Worm (Caenorhabditis elegans) whole organism, young adult: ENCODE measurements around the gene sri-54.

ENCODE experiments used
- C06A6.2 ChIP-seq: fragments of 200-800 bp; sonication (Bioruptor generic); conservative IDR thresholded peaks from 2 replicates; pipeline ENCODE4 v1.3.6; 2022; ENCODE audit warnings: missing genetic modification characterization, missing compliant biosample characterization
- F55B11.4 ChIP-seq: sonication (generic microtip); optimal IDR thresholded peaks from 2 replicates; lab custom pipeline; 2016; ENCODE audit warnings: missing compliant biosample characterization, missing genetic modification characterization, borderline replicate concordance; ENCODE audit not compliant: insufficient read depth
- F57C9.4 ChIP-seq: sonication (generic microtip); optimal IDR thresholded peaks from 2 replicates; lab custom pipeline; 2017; ENCODE audit warnings: mild to moderate bottlenecking, missing genetic modification characterization, missing compliant biosample characterization
- K11D2.4 ChIP-seq: fragments of 200-800 bp; sonication (Bioruptor generic); IDR thresholded peaks from 2 replicates; pipeline ENCODE4 v1.3.6; 2022; ENCODE audit warnings: missing genetic modification reagents, missing genetic modification characterization, missing compliant biosample characterization
- K12H6.12 ChIP-seq: fragments of 200-800 bp; sonication (Bioruptor generic); optimal IDR thresholded peaks from 2 replicates; lab custom pipeline; 2018; ENCODE audit warnings: mild to moderate bottlenecking, missing genetic modification characterization, missing compliant biosample characterization
- Y79H2A.3 ChIP-seq: fragments of 200-800 bp; sonication (Bioruptor generic); conservative IDR thresholded peaks from 2 replicates; pipeline ENCODE4 v1.3.6; 2022; ENCODE audit warnings: missing genetic modification reagents, missing genetic modification characterization, missing compliant biosample characterization
- Y95B8A.8 ChIP-seq: fragments of 200-800 bp; sonication (Bioruptor generic); IDR thresholded peaks from 2 replicates; pipeline ENCODE4 v1.3.6; 2022; ENCODE audit warnings: missing genetic modification reagents, missing genetic modification characterization, missing compliant biosample characterization
- akir-1 ChIP-seq: fragments of 200-800 bp; sonication (Bioruptor generic); optimal IDR thresholded peaks from 2 replicates; lab custom pipeline; 2018; ENCODE audit warnings: mild to moderate bottlenecking, missing genetic modification characterization, moderate library complexity, missing compliant biosample characterization
- ama-1 ChIP-seq, 3 experiments: fragments of 150-350 bp in 1 of 3; sonication (generic microtip) in 2 of 3; optimal IDR thresholded peaks; 2 replicates each; lab custom pipeline; 2014 to 2018; ENCODE audit warnings: missing biosample characterization in 2 of 3, missing genetic modification characterization in 2 of 3, missing genetic modification reagents in 2 of 3
- aptf-2 ChIP-seq: fragments of 200-800 bp; sonication (Bioruptor generic); conservative IDR thresholded peaks from 2 replicates; pipeline ENCODE4 v1.3.6; 2022; ENCODE audit warnings: missing genetic modification reagents, missing genetic modification characterization, missing compliant biosample characterization
- attf-5 ChIP-seq: fragments of 200-800 bp; sonication (Bioruptor generic); optimal IDR thresholded peaks from 2 replicates; lab custom pipeline; 2018; ENCODE audit warnings: mild to moderate bottlenecking, missing genetic modification characterization, missing compliant biosample characterization
- cebp-1 ChIP-seq, 2 experiments: fragments of 200-800 bp in 1 of 2; sonication (Bioruptor generic) in 1 of 2; sonication (generic microtip) in 1 of 2; IDR thresholded peaks in 1 of 2; optimal IDR thresholded peaks in 1 of 2; 2 replicates each; pipeline versions ENCODE4 v1.3.6 to Lab custom; 2017 to 2022; ENCODE audit warnings: missing compliant biosample characterization in 2 of 2, missing genetic modification characterization in 2 of 2, mild to moderate bottlenecking in 1 of 2, missing genetic modification reagents in 1 of 2, moderate library complexity in 1 of 2
- cebp-2 ChIP-seq: fragments of 200-800 bp; sonication (Bioruptor generic); IDR thresholded peaks from 2 replicates; pipeline ENCODE4 v1.3.6; 2022; ENCODE audit warnings: missing genetic modification characterization, missing compliant biosample characterization
- ceh-100 ChIP-seq: fragments of 200-800 bp; sonication (Bioruptor generic); IDR thresholded peaks from 2 replicates; pipeline ENCODE4 v1.3.6; 2022; ENCODE audit warnings: missing genetic modification reagents, missing genetic modification characterization, missing compliant biosample characterization
- ceh-40 ChIP-seq: fragments of 200-800 bp; sonication (Bioruptor generic); IDR thresholded peaks from 2 replicates; pipeline ENCODE4 v1.3.6; 2022; ENCODE audit warnings: missing genetic modification characterization, missing compliant biosample characterization
- ceh-79 ChIP-seq: sonication (generic microtip); optimal IDR thresholded peaks from 2 replicates; lab custom pipeline; 2017; ENCODE audit warnings: mild to moderate bottlenecking, missing genetic modification characterization, missing compliant biosample characterization
- ceh-91 ChIP-seq: fragments of 200-800 bp; sonication (Bioruptor generic); IDR thresholded peaks from 2 replicates; pipeline ENCODE4 v1.3.6; 2022; ENCODE audit warnings: missing genetic modification reagents, missing genetic modification characterization, missing compliant biosample characterization
- chd-7 ChIP-seq: sonication (generic microtip); optimal IDR thresholded peaks from 2 replicates; lab custom pipeline; 2016; ENCODE audit warnings: mild to moderate bottlenecking, missing genetic modification characterization, moderate library complexity, missing compliant biosample characterization
- dpl-1 ChIP-seq: fragments of 150-350 bp; optimal IDR thresholded peaks from 2 replicates; lab custom pipeline; 2014; ENCODE audit warnings: missing biosample characterization, missing genetic modification reagents, missing genetic modification characterization
- egl-44 ChIP-seq: fragments of 200-800 bp; sonication (Bioruptor generic); IDR thresholded peaks from 2 replicates; pipeline ENCODE4 v1.3.6; 2022; ENCODE audit warnings: missing genetic modification reagents, missing genetic modification characterization, missing compliant biosample characterization
- ekl-4 ChIP-seq: fragments of 200-800 bp; sonication (Bioruptor generic); IDR thresholded peaks from 2 replicates; pipeline ENCODE4 v1.3.6; 2022; ENCODE audit warnings: missing genetic modification reagents, missing genetic modification characterization, missing compliant biosample characterization
- hmg-1.2 ChIP-seq: fragments of 200-800 bp; sonication (Bioruptor generic); IDR thresholded peaks from 2 replicates; pipeline ENCODE4 v1.3.6; 2022; ENCODE audit warnings: missing genetic modification reagents, missing genetic modification characterization, missing compliant biosample characterization
- hmg-20 ChIP-seq: fragments of 200-800 bp; sonication (Bioruptor generic); IDR thresholded peaks from 2 replicates; pipeline ENCODE4 v1.3.6; 2022; ENCODE audit warnings: missing genetic modification reagents, missing genetic modification characterization, missing compliant biosample characterization
- hsf-1 ChIP-seq: fragments of 200-800 bp; sonication (Bioruptor generic); IDR thresholded peaks from 2 replicates; pipeline ENCODE4 v1.3.6; 2022; ENCODE audit warnings: missing genetic modification reagents, missing genetic modification characterization, missing compliant biosample characterization
- let-607 ChIP-seq, 2 experiments: fragments of 200-800 bp in 1 of 2; sonication (Bioruptor generic) in 1 of 2; sonication (generic microtip) in 1 of 2; optimal IDR thresholded peaks; 2 replicates each; lab custom pipeline; 2016 to 2018; ENCODE audit warnings: mild to moderate bottlenecking in 2 of 2, missing compliant biosample characterization in 2 of 2, missing genetic modification characterization in 2 of 2, moderate library complexity in 2 of 2, missing genotype in 1 of 2
- lir-1 ChIP-seq: fragments of 200-800 bp; sonication (Bioruptor generic); conservative IDR thresholded peaks from 2 replicates; pipeline ENCODE4 v1.3.6; 2022; ENCODE audit warnings: missing genetic modification reagents, missing genetic modification characterization, missing compliant biosample characterization
- mcd-1 ChIP-seq: fragments of 200-800 bp; sonication (Bioruptor generic); IDR thresholded peaks from 2 replicates; pipeline ENCODE4 v1.3.6; 2022; ENCODE audit warnings: missing genetic modification reagents, missing genetic modification characterization, missing compliant biosample characterization
- nfya-1 ChIP-seq: sonication (generic microtip); optimal IDR thresholded peaks from 2 replicates; lab custom pipeline; 2017; ENCODE audit warnings: antibody characterized with exemption, missing compliant biosample characterization, missing genetic modification characterization, borderline replicate concordance; ENCODE audit not compliant: insufficient read depth
- nfya-2 ChIP-seq: fragments of 200-800 bp; sonication (Bioruptor generic); IDR thresholded peaks from 2 replicates; pipeline ENCODE4 v1.3.6; 2022; ENCODE audit warnings: missing genetic modification reagents, missing genetic modification characterization, missing compliant biosample characterization
- sea-2 ChIP-seq: fragments of 200-800 bp; sonication (Bioruptor generic); IDR thresholded peaks from 2 replicates; pipeline ENCODE4 v1.3.6; 2022; ENCODE audit warnings: missing genetic modification characterization, missing compliant biosample characterization
- snpc-4 ChIP-seq, 5 experiments: fragments of 150-350 bp in 1 of 5; sonication (generic microtip) in 4 of 5; optimal IDR thresholded peaks; 2 replicates each; lab custom pipeline; 2014 to 2018; ENCODE audit warnings: missing genetic modification characterization in 5 of 5, missing biosample characterization in 3 of 5, antibody characterized with exemption in 2 of 5, mild to moderate bottlenecking in 2 of 5, missing compliant biosample characterization in 2 of 5, missing genotype in 2 of 5, moderate library complexity in 2 of 5, missing genetic modification reagents in 1 of 5
- unc-130 ChIP-seq: sonication (generic microtip); optimal IDR thresholded peaks from 2 replicates; lab custom pipeline; 2016; ENCODE audit warnings: missing genetic modification reagents, missing genetic modification characterization, missing compliant biosample characterization
- xnd-1 ChIP-seq: sonication (generic microtip); optimal IDR thresholded peaks from 2 replicates; lab custom pipeline; 2016; ENCODE audit warnings: missing genotype, missing genetic modification reagents, missing genetic modification characterization, missing compliant biosample characterization
- ztf-22 ChIP-seq: fragments of 200-800 bp; sonication (Bioruptor generic); optimal IDR thresholded peaks from 2 replicates; lab custom pipeline; 2018; ENCODE audit warnings: mild to moderate bottlenecking, missing genetic modification characterization, moderate library complexity, missing compliant biosample characterization
- ztf-3 ChIP-seq: fragments of 200-800 bp; sonication (Bioruptor generic); optimal IDR thresholded peaks from 2 replicates; lab custom pipeline; 2018; ENCODE audit warnings: mild to moderate bottlenecking, missing genetic modification characterization, missing compliant biosample characterization
- ztf-6 ChIP-seq: fragments of 200-800 bp; sonication (Bioruptor generic); IDR thresholded peaks from 2 replicates; pipeline ENCODE4 v1.3.6; 2022; ENCODE audit warnings: missing genetic modification reagents, missing genetic modification characterization, missing compliant biosample characterization

The sri-54 gene

DNA sequence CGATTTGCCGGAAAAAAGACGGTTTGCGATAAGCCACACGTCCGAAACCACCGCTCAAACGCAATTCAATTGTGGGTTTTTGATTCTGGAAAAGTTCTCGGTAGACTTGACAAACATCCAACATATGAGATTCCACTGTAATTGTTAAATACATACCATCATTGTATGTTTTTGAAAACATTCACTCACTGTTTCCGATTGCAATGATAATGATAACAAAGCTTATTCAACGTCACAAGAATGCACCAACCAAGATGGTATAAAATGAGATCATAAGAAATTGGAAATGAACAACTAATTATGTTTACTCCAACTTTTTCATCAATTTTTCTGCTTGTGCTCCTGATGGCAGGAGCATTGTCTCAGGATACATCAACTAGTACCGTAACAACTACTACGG, 31.9 kb downstream of the sri-54 start, which contains the start of gene clec-122:
clec-122 (plus strand) TSS at position 301 of the 400 bp plus-strand sequence.
- TF ChIP-seq dpl-1 (GFP tag; lab: Kevin White, UChicago) (no peak), aptf-2 (GFP tag; lab: Robert Waterston, UW) (no peak), unc-130 (GFP tag; lab: Kevin White, UChicago) (no peak), chd-7 (tag; lab: Kevin White, UChicago) (no peak), C06A6.2 (GFP tag; lab: Robert Waterston, UW) (no peak), ztf-6 (GFP tag; lab: Robert Waterston, UW) (no peak), xnd-1 (no peak), snpc-4 (GFP tag; optimal IDR thresholded peaks at IDR 0.05; lab: Kevin White, UChicago) (no peak), snpc-4 (tag; optimal IDR thresholded peaks at IDR 0.05; lab: Kevin White, UChicago) (no peak), hsf-1 (GFP tag; lab: Robert Waterston, UW) (no peak), Y95B8A.8 (GFP tag; lab: Robert Waterston, UW) (no peak), K11D2.4 (GFP tag; lab: Robert Waterston, UW) (no peak)

ce11 chrII:3102018-3102417, 35.7 kb downstream of the sri-54 start, which contains the start of gene clec-121:
TSS of gene clec-121 (plus strand) at chrII:3102318.
- TF ChIP-seq ceh-79 (tag; lab: Kevin White, UChicago) (no peak), F57C9.4 (tag; lab: Kevin White, UChicago) (no peak), C06A6.2 (GFP tag; lab: Robert Waterston, UW) (no peak), attf-5 (GFP tag; lab: Kevin White, UChicago) (no peak), cebp-2 (GFP tag; lab: Robert Waterston, UW) (no peak), Y79H2A.3 (no peak), ekl-4 (GFP tag; lab: Robert Waterston, UW) (no peak), hmg-1.2 (GFP tag; lab: Robert Waterston, UW) (no peak), ztf-22 (GFP tag; lab: Kevin White, UChicago) (no peak), F55B11.4 (no peak), ceh-100 (GFP tag; lab: Robert Waterston, UW) (no peak), ceh-91 (no peak), egl-44 (GFP tag; lab: Robert Waterston, UW) (no peak)

DNA sequence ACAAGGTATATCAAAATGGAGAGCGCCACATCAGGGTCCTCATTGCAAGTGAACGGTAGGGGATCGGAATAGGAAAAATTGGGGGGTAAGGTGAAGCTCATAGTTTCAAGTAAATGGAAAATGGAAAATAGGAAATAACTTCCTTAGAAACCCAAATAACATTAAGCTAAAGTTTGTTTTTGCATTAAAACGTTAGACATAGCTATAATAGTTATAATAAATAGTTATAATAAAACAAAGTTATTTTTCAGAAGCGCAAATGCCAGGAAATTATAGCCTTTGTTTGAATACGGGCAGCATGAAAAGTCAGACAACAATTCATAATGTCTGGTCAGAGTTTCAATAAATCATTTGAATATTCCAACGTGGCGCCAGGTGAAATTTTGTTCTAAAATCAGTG, 37.2 kb downstream of the sri-54 start, which contains the start of gene srg-24:
srg-24 (minus strand) TSS at position 101 of the 400 bp plus-strand sequence.
- no peak for TF ChIP-seq K12H6.12
- TF ChIP-seq C06A6.2 (GFP tag; lab: Robert Waterston, UW) = no peak
- no peak for TF ChIP-seq sea-2 (GFP tag; lab: Robert Waterston, UW)
- TF ChIP-seq nfya-1 (tag; lab: Kevin White, UChicago) = no peak
- TF ChIP-seq F57C9.4 (tag; lab: Kevin White, UChicago) = no peak
- no peak for TF ChIP-seq mcd-1 (GFP tag; lab: Robert Waterston, UW)
- TF ChIP-seq lir-1 (GFP tag; lab: Robert Waterston, UW) = no peak
- TF ChIP-seq ztf-3 (GFP tag; lab: Kevin White, UChicago) = no peak
- no peak for TF ChIP-seq ama-1 (optimal IDR thresholded peaks at IDR 0.05; lab: Kevin White, UChicago)
- no peak for TF ChIP-seq ama-1 (GFP tag; optimal IDR thresholded peaks at IDR 0.05; lab: Kevin White, UChicago)
- no peak for TF ChIP-seq cebp-1 (GFP tag; IDR thresholded peaks at IDR 0.05; lab: Robert Waterston, UW)
- TF ChIP-seq cebp-1 (tag; optimal IDR thresholded peaks at IDR 0.05; lab: Kevin White, UChicago) = no peak
- no peak for TF ChIP-seq hmg-20 (GFP tag; lab: Robert Waterston, UW)
- no peak for TF ChIP-seq let-607 (tag; optimal IDR thresholded peaks at IDR 0.05; lab: Kevin White, UChicago)
- no peak for TF ChIP-seq ceh-40 (GFP tag; lab: Robert Waterston, UW)
- TF ChIP-seq nfya-2 (GFP tag; lab: Robert Waterston, UW) = no peak
- TF ChIP-seq akir-1 (GFP tag; lab: Kevin White, UChicago) = no peak
- TF ChIP-seq aptf-2 (GFP tag; lab: Robert Waterston, UW) = no peak
- TF ChIP-seq, all 124 proteins: peak for 0
